Fruit fly (Drosophila melanogaster) whole organism, embryonic: Measurements from ENCODE around the gene CG33307.

Source experiments
- Bgb ChIP-seq: fragments of 200-800 bp; sonication (Bioruptor generic); IDR thresholded peaks from 2 replicates; pipeline ENCODE4 v1.3.6; 2022; ENCODE audit warnings: missing biosample characterization, missing genetic modification characterization; ENCODE audit not compliant: partially characterized antibody
- CG10267 ChIP-seq: fragments of 200-800 bp; sonication (Bioruptor generic); optimal IDR thresholded peaks from 2 replicates; lab custom pipeline; 2018; ENCODE audit warnings: missing biosample characterization, mild to moderate bottlenecking, missing genetic modification characterization, moderate library complexity
- CG10462 ChIP-seq: fragments of 200-800 bp; sonication (Bioruptor generic); optimal IDR thresholded peaks from 2 replicates; lab custom pipeline; 2016; ENCODE audit warnings: missing biosample characterization, missing genetic modification characterization
- CG10654 ChIP-seq: fragments of 200-800 bp; sonication (Bioruptor generic); optimal IDR thresholded peaks from 2 replicates; lab custom pipeline; 2016; ENCODE audit warnings: missing biosample characterization, missing genetic modification characterization
- CG11093 ChIP-seq: fragments of 200-800 bp; sonication (Bioruptor generic); IDR thresholded peaks from 3 replicates; pipeline ENCODE4 v1.3.6; 2022; ENCODE audit warnings: missing biosample characterization, missing genetic modification characterization
- CG11560 ChIP-seq: fragments of 200-800 bp; sonication (Bioruptor generic); IDR thresholded peaks from 3 replicates; pipeline ENCODE4 v1.3.6; 2022; ENCODE audit warnings: missing biosample characterization, missing genetic modification characterization
- CG12219 ChIP-seq: fragments of 200-800 bp; sonication (Bioruptor generic); optimal IDR thresholded peaks from 3 replicates; lab custom pipeline; 2018; ENCODE audit warnings: missing biosample characterization, mild to moderate bottlenecking, missing genetic modification characterization
- CG12744 ChIP-seq: fragments of 200-800 bp; sonication (Bioruptor generic); optimal IDR thresholded peaks from 2 replicates; lab custom pipeline; 2016; ENCODE audit warnings: missing biosample characterization, missing genetic modification characterization
- CG12769 ChIP-seq: fragments of 200-800 bp; sonication (Bioruptor generic); optimal IDR thresholded peaks from 2 replicates; lab custom pipeline; 2019; ENCODE audit warnings: missing biosample characterization, mild to moderate bottlenecking, missing genetic modification characterization, moderate library complexity
- CG15514 ChIP-seq: fragments of 200-800 bp; sonication (Bioruptor generic); optimal IDR thresholded peaks from 3 replicates; lab custom pipeline; 2017; ENCODE audit warnings: missing biosample characterization, missing genetic modification characterization, mild to moderate bottlenecking, moderate library complexity, missing genetic modification reagents
- CG15696 ChIP-seq: fragments of 200-800 bp; sonication (Bioruptor generic); optimal IDR thresholded peaks from 2 replicates; lab custom pipeline; 2019; ENCODE audit warnings: missing biosample characterization, mild to moderate bottlenecking, missing genetic modification characterization, moderate library complexity
- CG17328 ChIP-seq: fragments of 200-800 bp; sonication (Bioruptor generic); IDR thresholded peaks from 2 replicates; pipeline ENCODE4 v1.3.6; 2022; ENCODE audit warnings: missing biosample characterization, missing genetic modification characterization
- CG17361 ChIP-seq: fragments of 200-800 bp; sonication (Bioruptor generic); IDR thresholded peaks from 3 replicates; pipeline ENCODE4 v1.3.6; 2022; ENCODE audit warnings: missing biosample characterization, missing genetic modification characterization
- CG2129 ChIP-seq: fragments of 200-800 bp; sonication (Bioruptor generic); IDR thresholded peaks from 2 replicates; pipeline ENCODE4 v1.3.6; 2022; ENCODE audit warnings: missing biosample characterization, missing genetic modification characterization; ENCODE audit not compliant: partially characterized antibody
- CG2712 ChIP-seq: fragments of 200-800 bp; optimal IDR thresholded peaks from 3 replicates; lab custom pipeline; 2019; ENCODE audit warnings: missing biosample characterization, mild to moderate bottlenecking, missing genetic modification characterization, moderate library complexity
- CG31224 ChIP-seq: fragments of 200-800 bp; sonication (Bioruptor generic); IDR thresholded peaks from 2 replicates; pipeline ENCODE4 v1.3.6; 2022; ENCODE audit warnings: missing biosample characterization, missing genetic modification characterization
- CG3847 ChIP-seq: fragments of 200-800 bp; sonication (Bioruptor generic); IDR thresholded peaks from 2 replicates; pipeline ENCODE4 v1.3.6; 2022; ENCODE audit warnings: missing biosample characterization, missing genetic modification characterization
- CG4617 ChIP-seq: fragments of 200-800 bp; sonication (Bioruptor generic); optimal IDR thresholded peaks from 3 replicates; lab custom pipeline; 2016; ENCODE audit warnings: missing biosample characterization, missing genetic modification characterization, borderline replicate concordance
- CG7987 ChIP-seq: fragments of 200-800 bp; sonication (Bioruptor generic); optimal IDR thresholded peaks from 2 replicates; lab custom pipeline; 2018; ENCODE audit warnings: missing biosample characterization, mild to moderate bottlenecking, missing genetic modification characterization, moderate library complexity
- CG9437 ChIP-seq: fragments of 200-800 bp; sonication (Bioruptor generic); optimal IDR thresholded peaks from 2 replicates; lab custom pipeline; 2018; ENCODE audit warnings: missing biosample characterization, mild to moderate bottlenecking, missing genetic modification characterization
- CG9932 ChIP-seq: fragments of 200-800 bp; sonication (Bioruptor generic); IDR thresholded peaks from 2 replicates; pipeline ENCODE4 v1.3.6; 2022; ENCODE audit warnings: missing biosample characterization, missing genetic modification characterization
- D19B ChIP-seq: fragments of 200-800 bp; sonication (Bioruptor generic); optimal IDR thresholded peaks from 2 replicates; lab custom pipeline; 2017; ENCODE audit warnings: missing biosample characterization, mild to moderate bottlenecking, missing genetic modification characterization
- Dbx ChIP-seq: fragments of 200-800 bp; sonication (Bioruptor generic); IDR thresholded peaks from 3 replicates; pipeline ENCODE4 v1.3.6; 2022; ENCODE audit warnings: missing biosample characterization, missing genetic modification characterization
- Dp ChIP-seq: fragments of 200-800 bp; sonication (Bioruptor generic); optimal IDR thresholded peaks from 2 replicates; lab custom pipeline; 2018; ENCODE audit warnings: missing biosample characterization, mild to moderate bottlenecking, missing genetic modification characterization, moderate library complexity
- Fer2 ChIP-seq: fragments of 200-800 bp; sonication (Bioruptor generic); optimal IDR thresholded peaks from 2 replicates; lab custom pipeline; 2018; ENCODE audit warnings: missing biosample characterization, mild to moderate bottlenecking, missing genetic modification characterization, moderate library complexity
- Max ChIP-seq: fragments of 200-800 bp; sonication (Bioruptor generic); optimal IDR thresholded peaks from 2 replicates; lab custom pipeline; 2016; ENCODE audit warnings: missing biosample characterization, mild to moderate bottlenecking, missing genetic modification characterization
- PHDP ChIP-seq: fragments of 200-800 bp; sonication (Bioruptor generic); optimal IDR thresholded peaks from 3 replicates; lab custom pipeline; 2018; ENCODE audit warnings: missing biosample characterization, mild to moderate bottlenecking, missing genetic modification characterization, moderate library complexity
- Sox100B ChIP-seq: fragments of 200-800 bp; sonication (Bioruptor generic); optimal IDR thresholded peaks from 3 replicates; lab custom pipeline; 2018; ENCODE audit warnings: missing biosample characterization, mild to moderate bottlenecking, missing genetic modification characterization
- chif ChIP-seq, 2 experiments: fragments of 200-800 bp; sonication (Bioruptor generic); optimal IDR thresholded peaks; 3 replicates each; lab custom pipeline; 2016; ENCODE audit warnings: missing biosample characterization in 2 of 2, missing genetic modification characterization in 2 of 2
- chinmo ChIP-seq: fragments of 200-800 bp; sonication (Bioruptor generic); IDR thresholded peaks from 4 replicates; pipeline ENCODE4 v1.3.6; 2022; ENCODE audit warnings: missing biosample characterization, missing genetic modification characterization; ENCODE audit not compliant: partially characterized antibody
- croc ChIP-seq: fragments of 200-800 bp; sonication (Bioruptor generic); conservative IDR thresholded peaks from 3 replicates; pipeline ENCODE4 v1.3.6; 2022; ENCODE audit warnings: missing biosample characterization, missing genetic modification characterization
- crp ChIP-seq, 2 experiments: fragments of 200-800 bp; sonication (Bioruptor generic); optimal IDR thresholded peaks; 2 replicates in 1 of 2; 3 replicates in 1 of 2; lab custom pipeline; 2017; ENCODE audit warnings: missing biosample characterization in 2 of 2, missing genetic modification characterization in 2 of 2, mild to moderate bottlenecking in 1 of 2, moderate library complexity in 1 of 2
- dimm ChIP-seq: fragments of 200-800 bp; sonication (Bioruptor generic); IDR thresholded peaks from 2 replicates; pipeline ENCODE4 v1.3.6; 2022; ENCODE audit warnings: missing biosample characterization, missing genetic modification characterization
- dm ChIP-seq: fragments of 200-800 bp; sonication (Bioruptor generic); optimal IDR thresholded peaks from 3 replicates; lab custom pipeline; 2016; ENCODE audit warnings: missing biosample characterization, missing genetic modification characterization
- dpn ChIP-seq, 2 experiments: fragments of 200-800 bp; sonication (Bioruptor generic); optimal IDR thresholded peaks; 3 replicates each; lab custom pipeline; 2016; ENCODE audit warnings: missing biosample characterization in 2 of 2, missing genetic modification characterization in 2 of 2
- fd102C ChIP-seq: fragments of 200-800 bp; sonication (Bioruptor generic); optimal IDR thresholded peaks from 2 replicates; lab custom pipeline; 2018; ENCODE audit warnings: missing biosample characterization, mild to moderate bottlenecking, missing genetic modification characterization, moderate library complexity
- gfzf ChIP-seq: fragments of 200-800 bp; sonication (Bioruptor generic); optimal IDR thresholded peaks from 2 replicates; lab custom pipeline; 2016; ENCODE audit warnings: missing biosample characterization, mild to moderate bottlenecking, missing genetic modification characterization, moderate library complexity
- gt ChIP-seq: fragments of 200-800 bp; sonication (Bioruptor generic); IDR thresholded peaks from 2 replicates; pipeline ENCODE4 v1.3.6; 2022; ENCODE audit warnings: missing biosample characterization, missing genetic modification characterization
- hbn ChIP-seq: fragments of 200-800 bp; sonication (Bioruptor generic); IDR thresholded peaks from 2 replicates; pipeline ENCODE4 v1.3.6; 2022; ENCODE audit warnings: missing biosample characterization, missing genetic modification characterization; ENCODE audit not compliant: partially characterized antibody
- mam ChIP-seq: fragments of 200-800 bp; sonication (Bioruptor generic); optimal IDR thresholded peaks from 3 replicates; lab custom pipeline; 2016; ENCODE audit warnings: missing biosample characterization, missing genetic modification characterization
- otp ChIP-seq: fragments of 200-800 bp; sonication (Bioruptor generic); IDR thresholded peaks from 3 replicates; pipeline ENCODE4, ENCODE4 v1.3.6; 2022; ENCODE audit warnings: missing biosample characterization, missing genetic modification characterization
- pb ChIP-seq: fragments of 200-800 bp; sonication (Bioruptor generic); optimal IDR thresholded peaks from 3 replicates; lab custom pipeline; 2016; ENCODE audit warnings: missing biosample characterization, missing genetic modification characterization
- psq ChIP-seq: fragments of 200-800 bp; sonication (Bioruptor generic); optimal IDR thresholded peaks from 2 replicates; lab custom pipeline; 2017; ENCODE audit warnings: missing biosample characterization, missing genetic modification characterization
- pzg ChIP-seq: fragments of 200-800 bp; sonication (Bioruptor generic); optimal IDR thresholded peaks from 3 replicates; lab custom pipeline; 2018; ENCODE audit warnings: missing biosample characterization, mild to moderate bottlenecking, missing genetic modification characterization, moderate library complexity
- sim ChIP-seq: fragments of 200-800 bp; sonication (Bioruptor generic); IDR thresholded peaks from 2 replicates; pipeline ENCODE4 v1.3.6; 2022; ENCODE audit warnings: missing biosample characterization, missing genetic modification characterization
- sisA ChIP-seq: fragments of 200-800 bp; sonication (Bioruptor generic); IDR thresholded peaks from 2 replicates; pipeline ENCODE4 v1.3.6; 2022; ENCODE audit warnings: missing biosample characterization, missing genetic modification characterization
- slbo ChIP-seq: fragments of 200-800 bp; sonication (Bioruptor generic); IDR thresholded peaks from 2 replicates; pipeline ENCODE4 v1.3.6; 2022; ENCODE audit warnings: missing biosample characterization, missing genetic modification characterization
- sr ChIP-seq: fragments of 200-800 bp; sonication (Bioruptor generic); IDR thresholded peaks from 3 replicates; pipeline ENCODE4 v1.3.6; 2022; ENCODE audit warnings: missing biosample characterization, missing genetic modification characterization
- stwl ChIP-seq: fragments of 200-800 bp; sonication (Bioruptor generic); optimal IDR thresholded peaks from 3 replicates; lab custom pipeline; 2018; ENCODE audit warnings: missing biosample characterization, mild to moderate bottlenecking, missing genetic modification characterization, moderate library complexity
- tgo ChIP-seq: fragments of 200-800 bp; sonication (Bioruptor generic); IDR thresholded peaks from 3 replicates; pipeline ENCODE4 v1.3.6; 2022; ENCODE audit warnings: missing biosample characterization, missing genetic modification characterization
- trh ChIP-seq: fragments of 200-800 bp; sonication (Bioruptor generic); optimal IDR thresholded peaks from 2 replicates; lab custom pipeline; 2016; ENCODE audit warnings: missing biosample characterization, missing genetic modification characterization

Gene CG33307

dm6 chr2L:13811323-13811722 lies 30.0 kb downstream of the CG33307 start, which contains the start of the genes Adat1 and CG16865:
TSS of gene Adat1 (minus strand) at chr2L:13811474.
TSS of gene CG16865 (plus strand) at chr2L:13811522.
- TF ChIP-seq fd102C (GFP tag; lab: Kevin White, UChicago): no peak
- peak; percentile 32 for TF ChIP-seq Dp
- TF ChIP-seq CG31224 (GFP tag; lab: Robert Waterston, UW): no peak
- TF ChIP-seq CG2129: no peak
- TF ChIP-seq CG10654 (GFP tag; lab: Kevin White, UChicago): no peak
- no peak for TF ChIP-seq CG12769
- TF ChIP-seq otp (GFP tag; lab: Robert Waterston, UW): no peak
- no peak for TF ChIP-seq gt (GFP tag; lab: Robert Waterston, UW)
- no peak for TF ChIP-seq tgo
- peak; percentile 23 for TF ChIP-seq CG10267
- TF ChIP-seq psq (GFP tag; lab: Kevin White, UChicago): no peak
- TF ChIP-seq gfzf (GFP tag; lab: Kevin White, UChicago): peak; percentile 76
- TF ChIP-seq dpn (GFP tag; optimal IDR thresholded peaks at IDR 0.05; lab: Kevin White, UChicago): no peak
- peak; percentile 58 for TF ChIP-seq Bgb (GFP tag; lab: Robert Waterston, UW)
- no peak for TF ChIP-seq CG12744
- no peak for TF ChIP-seq Sox100B (GFP tag; lab: Kevin White, UChicago)
- peak; percentile 74 for TF ChIP-seq CG4617 (GFP tag; lab: Kevin White, UChicago)
- no peak for TF ChIP-seq CG17328 (GFP tag; lab: Robert Waterston, UW)
- TF ChIP-seq Fer2: no peak
- TF ChIP-seq chif (GFP tag; optimal IDR thresholded peaks at IDR 0.05; lab: Kevin White, UChicago): no peak
- no peak for TF ChIP-seq CG11093 (GFP tag; lab: Robert Waterston, UW)
- TF ChIP-seq Max: no peak
- TF ChIP-seq pzg (GFP tag; lab: Kevin White, UChicago): peak; percentile 67
- no peak for TF ChIP-seq CG2712
- TF ChIP-seq CG9437 (GFP tag; lab: Kevin White, UChicago): no peak
- TF ChIP-seq sr: no peak
- no peak for TF ChIP-seq crp (GFP tag; optimal IDR thresholded peaks at IDR 0.05; lab: Kevin White, UChicago)
- TF ChIP-seq CG11560: peak; percentile 98
- TF ChIP-seq trh: no peak
- TF ChIP-seq CG7987: peak; percentile 6
- TF ChIP-seq mam (GFP tag; lab: Kevin White, UChicago): no peak
- no peak for TF ChIP-seq PHDP (tag; lab: Kevin White, UChicago)
- no peak for TF ChIP-seq dm (GFP tag; lab: Kevin White, UChicago)
- no peak for TF ChIP-seq slbo (GFP tag; lab: Robert Waterston, UW)
- no peak for TF ChIP-seq pb (GFP tag; lab: Kevin White, UChicago)
- peak; percentile 61 for TF ChIP-seq hbn
- TF ChIP-seq sisA (GFP tag; lab: Robert Waterston, UW): no peak
- TF ChIP-seq CG12219 (GFP tag; lab: Kevin White, UChicago): no peak
- 0 out of 4 replicates have a peak, but pooled peaks have one; percentile 66 for TF ChIP-seq chinmo (GFP tag; lab: Robert Waterston, UW)
- TF ChIP-seq croc (GFP tag; lab: Robert Waterston, UW): no peak
- no peak for TF ChIP-seq Dbx (GFP tag; lab: Robert Waterston, UW)
- TF ChIP-seq stwl (tag; lab: Kevin White, UChicago): peak; percentile 87
- no peak for TF ChIP-seq dimm (GFP tag; lab: Robert Waterston, UW)
- TF ChIP-seq CG15696 (tag; lab: Kevin White, UChicago): peak; percentile 21
- TF ChIP-seq CG9932 (GFP tag; lab: Robert Waterston, UW): no peak
- TF ChIP-seq CG10462 (GFP tag; lab: Kevin White, UChicago): no peak
- TF ChIP-seq CG3847 (GFP tag; lab: Robert Waterston, UW): no peak
- TF ChIP-seq sim (GFP tag; lab: Robert Waterston, UW): no peak
- no peak for TF ChIP-seq D19B (GFP tag; lab: Kevin White, UChicago)
- TF ChIP-seq CG17361 (GFP tag; lab: Robert Waterston, UW): no peak
- peak; percentile 58 for TF ChIP-seq CG15514 (GFP tag; lab: Kevin White, UChicago)
